Worm (Caenorhabditis elegans) whole organism, L4/young adult: ENCODE results near the gene mom-1.

ENCODE experiments used
- W03F9.2 ChIP-seq: fragments of 150-350 bp; optimal IDR thresholded peaks from 2 replicates; lab custom pipeline; 2014; ENCODE audit warnings: missing biosample characterization, missing genetic modification characterization
- dao-5 ChIP-seq: sonication (generic microtip); optimal IDR thresholded peaks from 2 replicates; lab custom pipeline; 2016; ENCODE audit warnings: missing genotype, missing genetic modification characterization, moderate library complexity, missing compliant biosample characterization
- him-1 ChIP-seq: sonication (generic microtip); optimal IDR thresholded peaks from 2 replicates; lab custom pipeline; 2016; ENCODE audit warnings: missing genotype, missing genetic modification reagents, missing genetic modification characterization, missing compliant biosample characterization

ce11 chrX:6254671-6255031 is 38.3 kb upstream of the mom-1 start:
- TF ChIP-seq him-1 (tag; lab: Kevin White, UChicago) (no peak), W03F9.2 (tag; lab: Kevin White, UChicago) (no peak), dao-5 (tag; lab: Kevin White, UChicago) (no peak)
